Fruit fly (Drosophila melanogaster) whole organism, pupa: ENCODE results near the gene Vta1.

ENCODE experiments used
- CG12605 ChIP-seq: fragments of 200-800 bp; sonication (Bioruptor generic); IDR thresholded peaks from 2 replicates; pipeline ENCODE4 v1.3.6; 2022; ENCODE audit warnings: missing biosample characterization, missing genetic modification characterization
- CG4496 ChIP-seq: fragments of 200-800 bp; sonication (Bioruptor generic); IDR thresholded peaks from 3 replicates; pipeline ENCODE4 v1.3.6; 2022; ENCODE audit warnings: missing biosample characterization, missing genetic modification characterization
- CG9948 ChIP-seq: fragments of 200-800 bp; sonication (Bioruptor generic); optimal IDR thresholded peaks from 2 replicates; lab custom pipeline; 2018; ENCODE audit warnings: missing biosample characterization, mild to moderate bottlenecking, missing genetic modification characterization, moderate library complexity
- gl ChIP-seq: fragments of 200-800 bp; sonication (Bioruptor generic); optimal IDR thresholded peaks from 2 replicates; lab custom pipeline; 2018; ENCODE audit warnings: missing biosample characterization, mild to moderate bottlenecking, missing genetic modification characterization

dm6 chr3L:1614465-1615084 lies 38.1 kb downstream of the Vta1 start:
- TF ChIP-seq CG4496 (GFP tag; lab: Robert Waterston, UW), result no peak
- no peak for TF ChIP-seq CG9948 (tag; lab: Kevin White, UChicago)
- no peak for TF ChIP-seq CG12605
- TF ChIP-seq gl, result no peak
